Worm (Caenorhabditis elegans): Measurements from ENCODE around the gene C40A11.8.

ce11 chrII:2150485-2150985 lies at the start of gene C40A11.8, which contains the start of gene C40A11.7:
- TF ChIP-seq lin-39 (tag; optimal IDR thresholded peaks at IDR 0.05) (no peak), elt-3 (tag; optimal IDR thresholded peaks at IDR 0.05) (no peak), aly-2 (tag; optimal IDR thresholded peaks at IDR 0.05) (no peak), nhr-237 (tag; optimal IDR thresholded peaks at IDR 0.05) (no peak), ztf-11 (tag; optimal IDR thresholded peaks at IDR 0.05) (no peak), ztf-4 (tag; optimal IDR thresholded peaks at IDR 0.05) (no peak), C34F6.9 (tag; optimal IDR thresholded peaks at IDR 0.05) (no peak), snpc-4 (tag; optimal IDR thresholded peaks at IDR 0.05) (no peak), nhr-25 (tag; optimal IDR thresholded peaks at IDR 0.05) (no peak), nhr-12 (tag; optimal IDR thresholded peaks at IDR 0.05) (no peak), nhr-10 (tag; optimal IDR thresholded peaks at IDR 0.05) (no peak), ceh-82 (tag; optimal IDR thresholded peaks at IDR 0.05) (no peak)

Measured in whole organism, L2 larva.